Worm (Caenorhabditis elegans) whole organism, young adult: Measurements from ENCODE around the gene Y105C5A.1270.
"Not testable (repeated sequence)": the region's sequence is repeated elsewhere in the genome, so short reads cannot be mapped to it uniquely, and the experiment has no call there.

Experiments used
- F22D6.2 ChIP-seq: sonication (generic microtip); optimal IDR thresholded peaks from 2 replicates; lab custom pipeline; 2016; ENCODE audit warnings: mild to moderate bottlenecking, missing genetic modification characterization, missing compliant biosample characterization
- F33H1.4 ChIP-seq: fragments of 200-800 bp; sonication (Bioruptor generic); IDR thresholded peaks from 2 replicates; pipeline ENCODE4 v1.3.6; 2022; ENCODE audit warnings: missing genetic modification reagents, missing genetic modification characterization, missing compliant biosample characterization
- F49E8.2 ChIP-seq: sonication (generic microtip); optimal IDR thresholded peaks from 3 replicates; lab custom pipeline; 2017; ENCODE audit warnings: missing genetic modification characterization, mild to moderate bottlenecking, missing compliant biosample characterization, antibody characterized with exemption, moderate library complexity; ENCODE audit not compliant: insufficient read depth
- F55B11.4 ChIP-seq: sonication (generic microtip); optimal IDR thresholded peaks from 2 replicates; lab custom pipeline; 2016; ENCODE audit warnings: missing compliant biosample characterization, missing genetic modification characterization, borderline replicate concordance; ENCODE audit not compliant: insufficient read depth
- F57A8.1 ChIP-seq: fragments of 200-800 bp; sonication (Bioruptor generic); optimal IDR thresholded peaks from 2 replicates; lab custom pipeline; 2018; ENCODE audit warnings: mild to moderate bottlenecking, missing genetic modification characterization, moderate library complexity, missing compliant biosample characterization
- T07F8.4 ChIP-seq: sonication (generic microtip); optimal IDR thresholded peaks from 2 replicates; lab custom pipeline; 2016; ENCODE audit warnings: mild to moderate bottlenecking, missing genetic modification characterization, moderate library complexity, missing compliant biosample characterization
- Y53F4B.3 ChIP-seq: fragments of 200-800 bp; sonication (Bioruptor generic); IDR thresholded peaks from 2 replicates; pipeline ENCODE4 v1.3.6; 2022; ENCODE audit warnings: missing genetic modification reagents, missing genetic modification characterization, missing compliant biosample characterization
- Y67H2A.10 ChIP-seq: fragments of 200-800 bp; sonication (Bioruptor generic); conservative IDR thresholded peaks from 2 replicates; pipeline ENCODE4 v1.3.6; 2022; ENCODE audit warnings: missing genetic modification reagents, missing genetic modification characterization, missing compliant biosample characterization
- ZK185.1 ChIP-seq: sonication (generic microtip); optimal IDR thresholded peaks from 2 replicates; lab custom pipeline; 2016; ENCODE audit warnings: mild to moderate bottlenecking, missing genetic modification characterization, missing compliant biosample characterization; ENCODE audit not compliant: poor library complexity, severe bottlenecking
- akir-1 ChIP-seq: fragments of 200-800 bp; sonication (Bioruptor generic); optimal IDR thresholded peaks from 2 replicates; lab custom pipeline; 2018; ENCODE audit warnings: mild to moderate bottlenecking, missing genetic modification characterization, moderate library complexity, missing compliant biosample characterization
- attf-6 ChIP-seq: fragments of 200-800 bp; sonication (Bioruptor generic); IDR thresholded peaks from 2 replicates; pipeline ENCODE4 v1.3.6; 2022; ENCODE audit warnings: missing genetic modification reagents, missing genetic modification characterization, missing compliant biosample characterization
- bed-2 ChIP-seq: fragments of 200-800 bp; sonication (Bioruptor generic); IDR thresholded peaks from 2 replicates; pipeline ENCODE4 v1.3.6; 2022; ENCODE audit warnings: missing genetic modification reagents, missing genetic modification characterization, missing compliant biosample characterization
- ccch-3 ChIP-seq: fragments of 200-800 bp; sonication (Bioruptor generic); optimal IDR thresholded peaks from 2 replicates; lab custom pipeline; 2018; ENCODE audit warnings: mild to moderate bottlenecking, missing genetic modification characterization, missing compliant biosample characterization
- cebp-1 ChIP-seq, 2 experiments: fragments of 200-800 bp in 1 of 2; sonication (Bioruptor generic) in 1 of 2; sonication (generic microtip) in 1 of 2; IDR thresholded peaks in 1 of 2; optimal IDR thresholded peaks in 1 of 2; 2 replicates each; pipeline versions ENCODE4 v1.3.6 to Lab custom; 2017 to 2022; ENCODE audit warnings: missing compliant biosample characterization in 2 of 2, missing genetic modification characterization in 2 of 2, mild to moderate bottlenecking in 1 of 2, missing genetic modification reagents in 1 of 2, moderate library complexity in 1 of 2
- ceh-58 ChIP-seq: fragments of 200-800 bp; sonication (Bioruptor generic); IDR thresholded peaks from 2 replicates; pipeline ENCODE4 v1.3.6; 2022; ENCODE audit warnings: missing genetic modification characterization, missing compliant biosample characterization
- ceh-79 ChIP-seq: sonication (generic microtip); optimal IDR thresholded peaks from 2 replicates; lab custom pipeline; 2017; ENCODE audit warnings: mild to moderate bottlenecking, missing genetic modification characterization, missing compliant biosample characterization
- hsf-1 ChIP-seq: fragments of 200-800 bp; sonication (Bioruptor generic); IDR thresholded peaks from 2 replicates; pipeline ENCODE4 v1.3.6; 2022; ENCODE audit warnings: missing genetic modification reagents, missing genetic modification characterization, missing compliant biosample characterization
- lin-40 ChIP-seq: sonication (generic microtip); optimal IDR thresholded peaks from 2 replicates; lab custom pipeline; 2016; ENCODE audit warnings: missing genetic modification characterization, mild to moderate bottlenecking, missing compliant biosample characterization, missing genotype, missing genetic modification reagents
- lsl-1 ChIP-seq: fragments of 200-800 bp; sonication (Bioruptor generic); optimal IDR thresholded peaks from 2 replicates; lab custom pipeline; 2018; ENCODE audit warnings: mild to moderate bottlenecking, missing genetic modification characterization, moderate library complexity, missing compliant biosample characterization
- madf-10 ChIP-seq: sonication (generic microtip); optimal IDR thresholded peaks from 2 replicates; lab custom pipeline; 2016; ENCODE audit warnings: mild to moderate bottlenecking, missing genetic modification characterization, missing compliant biosample characterization
- mxl-1 ChIP-seq: sonication (generic microtip); optimal IDR thresholded peaks from 2 replicates; lab custom pipeline; 2016; ENCODE audit warnings: missing genetic modification characterization, missing compliant biosample characterization
- nfyb-1 ChIP-seq: fragments of 200-800 bp; sonication (Bioruptor generic); IDR thresholded peaks from 2 replicates; pipeline ENCODE4 v1.3.6; 2022; ENCODE audit warnings: missing genetic modification reagents, missing genetic modification characterization, missing compliant biosample characterization
- pbrm-1 ChIP-seq: fragments of 200-800 bp; sonication (Bioruptor generic); IDR thresholded peaks from 2 replicates; pipeline ENCODE4 v1.3.6; 2022; ENCODE audit warnings: missing genetic modification reagents, missing genetic modification characterization, missing compliant biosample characterization
- snpc-1.1 ChIP-seq: sonication (generic microtip); optimal IDR thresholded peaks from 2 replicates; lab custom pipeline; 2017; ENCODE audit warnings: missing genetic modification characterization, mild to moderate bottlenecking, missing compliant biosample characterization, antibody characterized with exemption, moderate library complexity, missing genotype, missing genetic modification reagents; ENCODE audit not compliant: insufficient read depth
- snpc-4 ChIP-seq, 5 experiments: fragments of 150-350 bp in 1 of 5; sonication (generic microtip) in 4 of 5; optimal IDR thresholded peaks; 2 replicates each; lab custom pipeline; 2014 to 2018; ENCODE audit warnings: missing genetic modification characterization in 5 of 5, missing biosample characterization in 3 of 5, antibody characterized with exemption in 2 of 5, mild to moderate bottlenecking in 2 of 5, missing compliant biosample characterization in 2 of 5, missing genotype in 2 of 5, moderate library complexity in 2 of 5, missing genetic modification reagents in 1 of 5
- somi-1 ChIP-seq: fragments of 200-800 bp; sonication (Bioruptor generic); optimal IDR thresholded peaks from 2 replicates; lab custom pipeline; 2018; ENCODE audit warnings: mild to moderate bottlenecking, missing genetic modification characterization, missing compliant biosample characterization
- tlf-1 ChIP-seq: fragments of 200-800 bp; sonication (Bioruptor generic); optimal IDR thresholded peaks from 2 replicates; lab custom pipeline; 2018; ENCODE audit warnings: mild to moderate bottlenecking, missing genetic modification characterization, missing compliant biosample characterization
- ztf-18 ChIP-seq: sonication (generic microtip); optimal IDR thresholded peaks from 2 replicates; lab custom pipeline; 2016; ENCODE audit warnings: missing genotype, mild to moderate bottlenecking, missing genetic modification characterization, missing compliant biosample characterization

Y105C5A.1270 gene

ce11 chrIV:15895861-15896260, 49.4 kb upstream of the Y105C5A.1270 start (continued):
- TF ChIP-seq Y67H2A.10 (GFP tag; lab: Robert Waterston, UW) (peak; percentile 99), pbrm-1 (GFP tag; lab: Robert Waterston, UW) (peak; percentile 97), F33H1.4 (GFP tag; lab: Robert Waterston, UW) (peak; percentile 71), cebp-1 (GFP tag; IDR thresholded peaks at IDR 0.05; lab: Robert Waterston, UW) (peak; percentile 92)
- TF ChIP-seq cebp-1 (tag; optimal IDR thresholded peaks at IDR 0.05; lab: Kevin White, UChicago): not testable (repeated sequence)

- peak; percentile 62; the same call in 1 of the 2 replicates for TF ChIP-seq attf-6 (GFP tag; lab: Robert Waterston, UW)
- no peak for TF ChIP-seq snpc-4 (GFP tag; optimal IDR thresholded peaks at IDR 0.05; lab: Kevin White, UChicago)
- TF ChIP-seq snpc-4 (tag; optimal IDR thresholded peaks at IDR 0.05; lab: Kevin White, UChicago): peak in 1 of 4 experiments; percentile 7
- no peak for TF ChIP-seq ztf-18
- no peak for TF ChIP-seq mxl-1 (tag; lab: Kevin White, UChicago)
- TF ChIP-seq nfyb-1 (GFP tag; lab: Robert Waterston, UW): no peak
Measured at ce11 chrIV:15894819-15895218, 48.4 kb upstream of the Y105C5A.1270 start.

ce11 chrIV:15894133-15894532, 47.7 kb upstream of the Y105C5A.1270 start, which contains the start of gene srv-14:
srv-14 (minus strand) TSS chrIV:15894233.
- TF ChIP-seq ZK185.1 (tag; lab: Kevin White, UChicago): no peak
- TF ChIP-seq F22D6.2: no peak
- TF ChIP-seq akir-1 (GFP tag; lab: Kevin White, UChicago): no peak
- TF ChIP-seq Y53F4B.3 (GFP tag; lab: Robert Waterston, UW): no peak
- no peak for TF ChIP-seq lsl-1 (GFP tag; lab: Kevin White, UChicago)
- TF ChIP-seq hsf-1 (GFP tag; lab: Robert Waterston, UW): no peak
- TF ChIP-seq somi-1 (GFP tag; lab: Kevin White, UChicago): no peak
- TF ChIP-seq ccch-3 (GFP tag; lab: Kevin White, UChicago): no peak
- no peak for TF ChIP-seq lin-40 (tag; lab: Kevin White, UChicago)
- TF ChIP-seq ceh-79 (tag; lab: Kevin White, UChicago): no peak
- no peak for TF ChIP-seq tlf-1 (GFP tag; lab: Kevin White, UChicago)
- TF ChIP-seq F55B11.4: no peak
- no peak for TF ChIP-seq ceh-58
- TF ChIP-seq F57A8.1 (GFP tag; lab: Kevin White, UChicago): no peak
- no peak for TF ChIP-seq T07F8.4 (tag; lab: Kevin White, UChicago)
- no peak for TF ChIP-seq bed-2 (GFP tag; lab: Robert Waterston, UW)
- TF ChIP-seq, all 124 proteins: peak for 0

- no peak for TF ChIP-seq snpc-4 (GFP tag; optimal IDR thresholded peaks at IDR 0.05; lab: Kevin White, UChicago)
- peak in 1 of 4 experiments; percentile 12 for TF ChIP-seq snpc-4 (tag; optimal IDR thresholded peaks at IDR 0.05; lab: Kevin White, UChicago)
- TF ChIP-seq madf-10 (tag; lab: Kevin White, UChicago): no peak
- TF ChIP-seq, all 124 proteins: peak for 1
Measured at ce11 chrIV:15883922-15884321, 37.5 kb upstream of the Y105C5A.1270 start, which contains the start of gene Y105C5B.3. Y105C5B.3 (plus strand) TSS chrIV:15884222.

- TF ChIP-seq F49E8.2 (tag; lab: Kevin White, UChicago) (no peak), snpc-1.1 (tag; lab: Kevin White, UChicago) (no peak), attf-6 (GFP tag; lab: Robert Waterston, UW) (peak; percentile 83), snpc-4 (GFP tag; optimal IDR thresholded peaks at IDR 0.05; lab: Kevin White, UChicago) (peak; percentile 23), snpc-4 (tag; optimal IDR thresholded peaks at IDR 0.05; lab: Kevin White, UChicago) (peak in 2 of 4 experiments; percentile 39 to 63)
Measured at ce11 chrIV:15880114-15880513, 33.7 kb upstream of the Y105C5A.1270 start.
